Fruit fly (Drosophila melanogaster): ENCODE measurements around the gene Tmep.
A peak's percentile ranks its signal among the peaks of the same experiment; 100 is the strongest.

dm6 chr3L:1584003-1584402 lies 15.0 kb downstream of the Tmep start:
- no peak for TF ChIP-seq CG13204 (GFP tag; optimal IDR thresholded peaks at IDR 0.05)
- peak; percentile 90 for TF ChIP-seq fd96Ca (GFP tag; IDR thresholded peaks at IDR 0.05)
- peak; percentile 85 for TF ChIP-seq CG12605 (GFP tag; IDR thresholded peaks at IDR 0.05)
- TF ChIP-seq D1 (tag; optimal IDR thresholded peaks at IDR 0.05), result no peak
- peak; percentile 53 for TF ChIP-seq Pif1B (GFP tag; optimal IDR thresholded peaks at IDR 0.05)
- TF ChIP-seq CG34367 (tag; optimal IDR thresholded peaks at IDR 0.05), result no peak
- TF ChIP-seq CG8159 (tag; optimal IDR thresholded peaks at IDR 0.05), result no peak
- no peak for TF ChIP-seq gl (tag; optimal IDR thresholded peaks at IDR 0.05)
- peak; percentile 54 for TF ChIP-seq CG14655 (GFP tag; optimal IDR thresholded peaks at IDR 0.05)
- peak; percentile 89 for TF ChIP-seq CG4496 (GFP tag; IDR thresholded peaks at IDR 0.05)
